Worm (Caenorhabditis elegans) whole organism, midembryonic: ENCODE measurements around the gene ptp-5.2.

ENCODE experiments used
- flt-1 ChIP-seq: fragments of 200-800 bp; sonication (Bioruptor generic); IDR thresholded peaks from 2 replicates; pipeline ENCODE4 v1.3.6; 2022; ENCODE audit warnings: missing genetic modification characterization, missing compliant biosample characterization
- ref-1 ChIP-seq: fragments of 200-800 bp; sonication (Bioruptor generic); conservative IDR thresholded peaks from 2 replicates; pipeline ENCODE4 v1.3.6; 2022; ENCODE audit warnings: missing genetic modification reagents, missing genetic modification characterization, missing compliant biosample characterization
- ztf-23 ChIP-seq: fragments of 200-800 bp; sonication (Bioruptor generic); IDR thresholded peaks from 2 replicates; pipeline ENCODE4 v1.3.6; 2022; ENCODE audit warnings: missing genetic modification reagents, missing genetic modification characterization, missing compliant biosample characterization
- ztf-29 ChIP-seq: fragments of 200-800 bp; sonication (Bioruptor generic); IDR thresholded peaks from 2 replicates; pipeline ENCODE4 v1.3.6; 2022; ENCODE audit warnings: missing genetic modification reagents, missing genetic modification characterization, missing compliant biosample characterization

DNA sequence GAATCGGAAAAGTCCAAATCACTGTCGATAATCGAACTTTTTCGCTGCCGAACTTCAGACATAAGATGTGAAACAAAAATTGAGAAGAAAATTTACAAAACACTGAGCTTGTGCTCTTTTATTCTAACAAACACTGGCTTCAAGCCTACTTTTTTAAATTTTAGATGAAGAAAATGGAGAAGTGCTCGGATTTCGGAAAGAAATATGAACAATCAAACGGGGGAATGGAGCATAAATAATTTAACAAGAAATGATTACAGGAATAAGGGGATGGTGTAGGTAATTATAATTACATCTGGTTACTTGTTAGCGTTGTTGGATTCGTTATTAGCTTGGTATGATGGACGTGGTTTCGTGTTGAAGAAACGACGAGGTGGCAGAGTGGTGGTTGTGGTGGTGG lies 10.6 kb upstream of the ptp-5.2 start, which contains the start of gene degl-1:
- TF ChIP-seq ztf-23 (no peak), ztf-29 (GFP tag; lab: Robert Waterston, UW) (no peak), flt-1 (GFP tag; lab: Robert Waterston, UW) (no peak), ref-1 (no peak)
